Worm (Caenorhabditis elegans) whole organism, young adult: ENCODE results near the gene ess-2.

Experiments used
- F39B2.1 ChIP-seq: fragments of 200-800 bp; sonication (Bioruptor generic); IDR thresholded peaks from 2 replicates; pipeline ENCODE4 v1.3.6; 2022; ENCODE audit warnings: missing genetic modification reagents, missing genetic modification characterization, missing compliant biosample characterization
- F49E8.2 ChIP-seq: sonication (generic microtip); optimal IDR thresholded peaks from 3 replicates; lab custom pipeline; 2017; ENCODE audit warnings: missing genetic modification characterization, mild to moderate bottlenecking, missing compliant biosample characterization, antibody characterized with exemption, moderate library complexity; ENCODE audit not compliant: insufficient read depth
- F55B11.4 ChIP-seq: sonication (generic microtip); optimal IDR thresholded peaks from 2 replicates; lab custom pipeline; 2016; ENCODE audit warnings: missing compliant biosample characterization, missing genetic modification characterization, borderline replicate concordance; ENCODE audit not compliant: insufficient read depth
- aptf-2 ChIP-seq: fragments of 200-800 bp; sonication (Bioruptor generic); conservative IDR thresholded peaks from 2 replicates; pipeline ENCODE4 v1.3.6; 2022; ENCODE audit warnings: missing genetic modification reagents, missing genetic modification characterization, missing compliant biosample characterization
- ceh-40 ChIP-seq: fragments of 200-800 bp; sonication (Bioruptor generic); IDR thresholded peaks from 2 replicates; pipeline ENCODE4 v1.3.6; 2022; ENCODE audit warnings: missing genetic modification characterization, missing compliant biosample characterization
- him-1 ChIP-seq: sonication (generic microtip); optimal IDR thresholded peaks from 2 replicates; lab custom pipeline; 2016; ENCODE audit warnings: missing genotype, missing genetic modification reagents, missing genetic modification characterization, missing compliant biosample characterization
- hsf-1 ChIP-seq: fragments of 200-800 bp; sonication (Bioruptor generic); IDR thresholded peaks from 2 replicates; pipeline ENCODE4 v1.3.6; 2022; ENCODE audit warnings: missing genetic modification reagents, missing genetic modification characterization, missing compliant biosample characterization
- lin-35 ChIP-seq, 3 experiments: fragments of 150-350 bp in 2 of 3; sonication (generic microtip) in 1 of 3; optimal IDR thresholded peaks; 2 replicates each; lab custom pipeline; 2014 to 2018; ENCODE audit warnings: missing biosample characterization in 3 of 3, missing genetic modification characterization in 3 of 3, missing genetic modification reagents in 3 of 3
- sea-2 ChIP-seq: fragments of 200-800 bp; sonication (Bioruptor generic); IDR thresholded peaks from 2 replicates; pipeline ENCODE4 v1.3.6; 2022; ENCODE audit warnings: missing genetic modification characterization, missing compliant biosample characterization
- tbx-9 ChIP-seq: sonication (generic microtip); optimal IDR thresholded peaks from 2 replicates; lab custom pipeline; 2016; ENCODE audit warnings: borderline replicate concordance, missing genetic modification characterization, inconsistent platforms, missing compliant biosample characterization

DNA sequence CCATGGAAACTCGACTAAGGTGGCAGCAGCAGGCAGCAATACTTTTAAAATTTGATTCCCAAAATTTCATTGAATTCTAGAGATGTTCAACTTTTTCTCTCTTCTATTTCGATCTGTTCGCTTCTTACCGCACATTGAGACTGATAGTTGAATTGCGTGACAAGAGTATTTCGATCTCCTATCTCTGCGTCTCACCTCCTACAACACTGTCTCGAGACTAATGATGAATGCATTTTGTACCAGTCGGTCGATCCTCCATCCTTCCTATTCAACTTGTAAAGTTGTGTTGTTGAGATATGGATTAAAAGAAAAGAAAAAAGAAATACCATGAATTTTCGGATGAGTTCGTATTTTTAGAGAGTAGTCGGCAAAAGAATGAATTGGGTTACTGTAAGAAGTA is 39.0 kb downstream of the ess-2 start:
- TF ChIP-seq him-1 (tag; lab: Kevin White, UChicago) (no peak), lin-35 (GFP tag; optimal IDR thresholded peaks at IDR 0.05; lab: Kevin White, UChicago) (no peak), F49E8.2 (tag; lab: Kevin White, UChicago) (no peak), ceh-40 (GFP tag; lab: Robert Waterston, UW) (no peak), aptf-2 (GFP tag; lab: Robert Waterston, UW) (no peak), tbx-9 (tag; lab: Kevin White, UChicago) (no peak), F39B2.1 (no peak), F55B11.4 (no peak), hsf-1 (no peak), sea-2 (no peak)
